Worm (Caenorhabditis elegans): ENCODE data around the gene R05G6.4.
"Not testable (repeated sequence)": the region's sequence is repeated elsewhere in the genome, so short reads cannot be mapped to it uniquely, and the experiment has no call there.

R05G6.4 gene

DNA sequence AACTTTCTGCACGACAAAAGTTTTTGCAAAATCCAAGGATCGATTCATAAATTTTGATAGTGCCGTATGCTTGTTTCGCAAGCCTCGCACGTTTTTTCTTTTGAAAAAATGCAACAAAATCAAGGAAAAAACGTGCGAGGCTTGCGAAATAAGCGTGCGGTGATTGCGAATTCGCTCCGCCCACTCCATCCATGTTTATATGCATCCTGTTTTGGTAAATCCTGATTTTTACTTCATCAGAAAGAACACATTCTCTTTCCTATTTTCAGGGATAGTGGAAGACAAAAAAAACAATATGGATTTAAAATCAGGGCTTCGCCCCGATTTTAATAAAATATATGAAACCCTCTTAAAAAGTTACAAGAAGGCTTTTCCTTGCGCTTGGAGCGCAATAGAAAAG, 50.8 kb downstream of the R05G6.4 start, which contains the start of gene F32E10.9:
F32E10.9 (minus strand) TSS at position 101 of the 400 bp plus-strand sequence.
- not testable (repeated sequence) for TF ChIP-seq F13H6.1 (tag; optimal IDR thresholded peaks at IDR 0.05); C34F6.9 (tag; optimal IDR thresholded peaks at IDR 0.05); ztf-1 (GFP tag; conservative IDR thresholded peaks at IDR 0.05)
